Fruit fly (Drosophila melanogaster): ENCODE measurements around the gene vn.

vn gene

dm6 chr3L:5823763-5824445, 21.6 kb downstream of the vn start (continued):
- TF ChIP-seq sim (GFP tag; IDR thresholded peaks at IDR 0.05) (0 out of 2 replicates have a peak, but pooled peaks have one; percentile 36), twi (tag; optimal IDR thresholded peaks at IDR 0.05) (peak; percentile 60), Rx (GFP tag; IDR thresholded peaks at IDR 0.05) (no peak), Bdp1 (GFP tag; optimal IDR thresholded peaks at IDR 0.05) (peak; percentile 81), CG12391 (tag; optimal IDR thresholded peaks at IDR 0.05) (peak; percentile 73), CG17829 (tag; optimal IDR thresholded peaks at IDR 0.05) (peak; percentile 66), CG2875 (GFP tag; optimal IDR thresholded peaks at IDR 0.05) (peak; percentile 93), HHEX (GFP tag; optimal IDR thresholded peaks at IDR 0.05) (peak; percentile 88), Antp (GFP tag; optimal IDR thresholded peaks at IDR 0.05) (peak; percentile 73), CG6175 (GFP tag; IDR thresholded peaks at IDR 0.05) (no peak), CG7839 (tag; optimal IDR thresholded peaks at IDR 0.05) (peak; percentile 65), CG4424 (GFP tag; optimal IDR thresholded peaks at IDR 0.05) (peak; percentile 87), CG4617 (GFP tag; optimal IDR thresholded peaks at IDR 0.05; ENCODE audit: borderline replicate concordance) (peak; percentile 38), bbx (GFP tag; IDR thresholded peaks at IDR 0.05; ENCODE audit: partially characterized antibody) (no peak), CG16863 (GFP tag; optimal IDR thresholded peaks at IDR 0.05) (peak; percentile 90), sisA (GFP tag; IDR thresholded peaks at IDR 0.05) (peak; percentile 26; the same call in 1 of the 2 replicates), B-H1 (GFP tag; IDR thresholded peaks at IDR 0.05) (peak; percentile 21; the same call in 1 of the 3 replicates), Drgx (GFP tag; IDR thresholded peaks at IDR 0.05) (no peak), bab2 (GFP tag; optimal IDR thresholded peaks at IDR 0.05) (peak; percentile 95), lola (GFP tag; optimal IDR thresholded peaks at IDR 0.05) (peak in 1 of 3 experiments; percentile 82), CG4282 (GFP tag; optimal IDR thresholded peaks at IDR 0.05) (peak; percentile 46), Tbp (GFP tag; optimal IDR thresholded peaks at IDR 0.05) (no peak), Awh (GFP tag; IDR thresholded peaks at IDR 0.05) (peak; percentile 74), aop (GFP tag; IDR thresholded peaks at IDR 0.05) (no peak), CG12744 (GFP tag; optimal IDR thresholded peaks at IDR 0.05) (peak; percentile 71), hb (GFP tag; IDR thresholded peaks at IDR 0.05; ENCODE audit: partially characterized antibody) (no peak), dan (GFP tag; IDR thresholded peaks at IDR 0.05) (no peak), CG14965 (GFP tag; optimal IDR thresholded peaks at IDR 0.05; ENCODE audit: borderline replicate concordance) (peak; percentile 82), CG11085 (GFP tag; IDR thresholded peaks at IDR 0.05) (no peak), CG8478 (optimal IDR thresholded peaks at IDR 0.05) (no peak), grau (tag; optimal IDR thresholded peaks at IDR 0.05) (peak; percentile 61), CG42726 (GFP tag; IDR thresholded peaks at IDR 0.05; ENCODE audit: partially characterized antibody) (no peak), CG10431 (GFP tag; optimal IDR thresholded peaks at IDR 0.05) (peak; percentile 79), Meics (GFP tag; optimal IDR thresholded peaks at IDR 0.05) (peak; percentile 78), CG1603 (tag; optimal IDR thresholded peaks at IDR 0.05) (peak; percentile 94), CG10366 (GFP tag; IDR thresholded peaks at IDR 0.05) (peak; percentile 55), Doc2 (GFP tag; IDR thresholded peaks at IDR 0.05) (no peak), CG2199 (GFP tag; IDR thresholded peaks at IDR 0.05) (no peak), ERR (GFP tag; optimal IDR thresholded peaks at IDR 0.05) (no peak), CG8944 (GFP tag; optimal IDR thresholded peaks at IDR 0.05) (peak; percentile 80), gem (tag; optimal IDR thresholded peaks at IDR 0.05) (peak; percentile 86), CG34224 (GFP tag; IDR thresholded peaks at IDR 0.05; ENCODE audit: partially characterized antibody) (no peak), nau (GFP tag; optimal IDR thresholded peaks at IDR 0.05) (peak; percentile 92), run (tag; optimal IDR thresholded peaks at IDR 0.05) (peak; percentile 73), CG12659 (GFP tag; optimal IDR thresholded peaks at IDR 0.05) (peak; percentile 71), salm (tag; optimal IDR thresholded peaks at IDR 0.05) (peak; percentile 74), Hmx (GFP tag; optimal IDR thresholded peaks at IDR 0.05) (no peak), CG5245 (GFP tag; optimal IDR thresholded peaks at IDR 0.05) (peak; percentile 76), D19A (tag; optimal IDR thresholded peaks at IDR 0.05) (peak; percentile 70), CG30431 (GFP tag; optimal IDR thresholded peaks at IDR 0.05) (peak; percentile 80)

All from whole organism, embryonic.